Worm (Caenorhabditis elegans) whole organism, L2 larva: Measurements from ENCODE around the gene F43D2.7.

Source experiments
- C34F6.9 ChIP-seq: fragments of 150-350 bp; optimal IDR thresholded peaks from 2 replicates; lab custom pipeline; 2014; ENCODE audit warnings: missing biosample characterization, missing genetic modification characterization
- F13H6.1 ChIP-seq: sonication (generic microtip); optimal IDR thresholded peaks from 2 replicates; lab custom pipeline; 2016; ENCODE audit warnings: missing genetic modification characterization, missing compliant biosample characterization
- Y55F3AM.14 ChIP-seq: fragments of 200-800 bp; sonication (Bioruptor generic); optimal IDR thresholded peaks from 2 replicates; lab custom pipeline; 2018; ENCODE audit warnings: mild to moderate bottlenecking, missing genetic modification characterization, missing compliant biosample characterization
- ZK546.5 ChIP-seq: sonication (generic microtip); optimal IDR thresholded peaks from 2 replicates; lab custom pipeline; 2017; ENCODE audit warnings: missing biosample characterization, missing genetic modification characterization
- alr-1 ChIP-seq: fragments of 150-350 bp; optimal IDR thresholded peaks from 2 replicates; lab custom pipeline; 2014; ENCODE audit warnings: missing biosample characterization, missing genetic modification characterization
- aly-2 ChIP-seq: fragments of 150-350 bp; optimal IDR thresholded peaks from 2 replicates; lab custom pipeline; 2014; ENCODE audit warnings: missing biosample characterization, missing genetic modification characterization
- ama-1 ChIP-seq: fragments of 150-350 bp; optimal IDR thresholded peaks from 2 replicates; lab custom pipeline; 2018; ENCODE audit warnings: inconsistent platforms
- blmp-1 ChIP-seq: sonication (generic microtip); optimal IDR thresholded peaks from 2 replicates; lab custom pipeline; 2017; ENCODE audit warnings: missing genetic modification characterization, mild to moderate bottlenecking, missing compliant biosample characterization, antibody characterized with exemption, moderate library complexity; ENCODE audit not compliant: insufficient read depth
- ceh-16 ChIP-seq: fragments of 150-350 bp; optimal IDR thresholded peaks from 2 replicates; lab custom pipeline; 2014; ENCODE audit warnings: missing biosample characterization, missing genetic modification characterization
- crh-2 ChIP-seq: sonication (generic microtip); optimal IDR thresholded peaks from 2 replicates; lab custom pipeline; 2017; ENCODE audit warnings: missing biosample characterization, missing genetic modification characterization
- dmd-4 ChIP-seq: sonication (generic microtip); optimal IDR thresholded peaks from 2 replicates; lab custom pipeline; 2017; ENCODE audit warnings: missing biosample characterization, missing genetic modification characterization
- egl-27 ChIP-seq: sonication (generic microtip); optimal IDR thresholded peaks from 3 replicates; lab custom pipeline; 2017; ENCODE audit warnings: missing biosample characterization, missing genetic modification reagents, missing genetic modification characterization
- elt-1 ChIP-seq: fragments of 150-350 bp; optimal IDR thresholded peaks from 2 replicates; lab custom pipeline; 2014; ENCODE audit warnings: missing biosample characterization, missing genetic modification characterization
- elt-3 ChIP-seq: sonication (generic microtip); optimal IDR thresholded peaks from 2 replicates; lab custom pipeline; 2017; ENCODE audit warnings: missing biosample characterization, missing genetic modification characterization
- fos-1 ChIP-seq: fragments of 150-350 bp; optimal IDR thresholded peaks from 2 replicates; lab custom pipeline; 2014; ENCODE audit warnings: missing biosample characterization, missing genetic modification characterization
- gmeb-1 ChIP-seq: fragments of 150-350 bp; optimal IDR thresholded peaks from 2 replicates; lab custom pipeline; 2014; ENCODE audit warnings: missing biosample characterization, missing genetic modification characterization
- lin-11 ChIP-seq: fragments of 150-350 bp; sonication (generic microtip); optimal IDR thresholded peaks from 2 replicates; lab custom pipeline; 2014; ENCODE audit warnings: missing biosample characterization, missing genetic modification characterization, inconsistent platforms, mixed read lengths
- lin-13 ChIP-seq: fragments of 150-350 bp; optimal IDR thresholded peaks from 2 replicates; lab custom pipeline; 2014; ENCODE audit warnings: missing biosample characterization, missing genetic modification reagents, missing genetic modification characterization
- lin-39 ChIP-seq: fragments of 150-350 bp; optimal IDR thresholded peaks from 2 replicates; lab custom pipeline; 2014; ENCODE audit warnings: missing biosample characterization, missing genetic modification reagents, missing genetic modification characterization
- lsy-2 ChIP-seq, 2 experiments: fragments of 150-350 bp in 1 of 2; sonication (generic microtip) in 1 of 2; optimal IDR thresholded peaks; 2 replicates each; lab custom pipeline; 2014 to 2017; ENCODE audit warnings: missing biosample characterization in 2 of 2, missing genetic modification characterization in 2 of 2
- mab-5 ChIP-seq: fragments of 150-350 bp; optimal IDR thresholded peaks from 2 replicates; lab custom pipeline; 2014; ENCODE audit warnings: missing biosample characterization, missing genetic modification characterization
- mbf-1 ChIP-seq: sonication (generic microtip); optimal IDR thresholded peaks from 2 replicates; lab custom pipeline; 2017; ENCODE audit warnings: missing biosample characterization, missing genetic modification characterization
- mdl-1 ChIP-seq, 2 experiments: fragments of 150-350 bp in 1 of 2; sonication (generic microtip) in 1 of 2; optimal IDR thresholded peaks; 2 replicates each; lab custom pipeline; 2017; ENCODE audit warnings: missing biosample characterization in 2 of 2, missing genetic modification characterization in 2 of 2
- nhr-10 ChIP-seq: sonication (generic microtip); optimal IDR thresholded peaks from 2 replicates; lab custom pipeline; 2017; ENCODE audit warnings: missing biosample characterization, missing genetic modification characterization
- nhr-11 ChIP-seq: fragments of 150-350 bp; optimal IDR thresholded peaks from 2 replicates; lab custom pipeline; 2014; ENCODE audit warnings: missing biosample characterization, missing genetic modification characterization
- nhr-12 ChIP-seq: fragments of 150-350 bp; optimal IDR thresholded peaks from 2 replicates; lab custom pipeline; 2014; ENCODE audit warnings: missing biosample characterization, missing genetic modification characterization
- nhr-129 ChIP-seq: fragments of 150-350 bp; optimal IDR thresholded peaks from 2 replicates; lab custom pipeline; 2014; ENCODE audit warnings: missing biosample characterization, missing genetic modification characterization
- nhr-21 ChIP-seq: fragments of 150-350 bp; optimal IDR thresholded peaks from 2 replicates; lab custom pipeline; 2014; ENCODE audit warnings: missing biosample characterization, missing genetic modification characterization
- nhr-23 ChIP-seq: fragments of 150-350 bp; optimal IDR thresholded peaks from 2 replicates; lab custom pipeline; 2014; ENCODE audit warnings: missing biosample characterization, missing genetic modification reagents, missing genetic modification characterization
- nhr-237 ChIP-seq: fragments of 150-350 bp; optimal IDR thresholded peaks from 2 replicates; lab custom pipeline; 2014; ENCODE audit warnings: missing biosample characterization, missing genetic modification characterization
- nhr-25 ChIP-seq: fragments of 150-350 bp; sonication (generic microtip); optimal IDR thresholded peaks from 3 replicates; lab custom pipeline; 2014; ENCODE audit warnings: missing biosample characterization, missing genetic modification characterization
- nhr-6 ChIP-seq: fragments of 150-350 bp; optimal IDR thresholded peaks from 2 replicates; lab custom pipeline; 2014; ENCODE audit warnings: missing biosample characterization, missing genetic modification characterization
- sem-4 ChIP-seq: fragments of 150-350 bp; optimal IDR thresholded peaks from 2 replicates; lab custom pipeline; 2014; ENCODE audit warnings: missing biosample characterization, missing genetic modification reagents, missing genetic modification characterization
- skn-1 ChIP-seq: sonication (generic microtip); optimal IDR thresholded peaks from 2 replicates; lab custom pipeline; 2017; ENCODE audit warnings: missing biosample characterization, missing genetic modification characterization
- sma-3 ChIP-seq: sonication (generic microtip); optimal IDR thresholded peaks from 2 replicates; lab custom pipeline; 2016; ENCODE audit warnings: missing genetic modification reagents, missing genetic modification characterization, missing compliant biosample characterization
- snpc-4 ChIP-seq: fragments of 150-350 bp; optimal IDR thresholded peaks from 2 replicates; lab custom pipeline; 2014; ENCODE audit warnings: missing biosample characterization, missing genetic modification characterization
- unc-39 ChIP-seq: fragments of 150-350 bp; optimal IDR thresholded peaks from 2 replicates; lab custom pipeline; 2014; ENCODE audit warnings: missing biosample characterization, missing genetic modification characterization
- unc-55 ChIP-seq: fragments of 150-350 bp; sonication (generic microtip); optimal IDR thresholded peaks from 3 replicates; lab custom pipeline; 2014; ENCODE audit warnings: missing biosample characterization, missing genetic modification reagents, missing genetic modification characterization
- unc-62 ChIP-seq: fragments of 150-350 bp; optimal IDR thresholded peaks from 2 replicates; lab custom pipeline; 2014; ENCODE audit warnings: missing biosample characterization, missing genetic modification reagents, missing genetic modification characterization
- zag-1 ChIP-seq: fragments of 150-350 bp; optimal IDR thresholded peaks from 2 replicates; lab custom pipeline; 2014; ENCODE audit warnings: missing biosample characterization, missing genetic modification characterization
- ztf-4 ChIP-seq: fragments of 150-350 bp; optimal IDR thresholded peaks from 2 replicates; lab custom pipeline; 2014; ENCODE audit warnings: missing biosample characterization, missing genetic modification characterization

F43D2.7 gene

DNA sequence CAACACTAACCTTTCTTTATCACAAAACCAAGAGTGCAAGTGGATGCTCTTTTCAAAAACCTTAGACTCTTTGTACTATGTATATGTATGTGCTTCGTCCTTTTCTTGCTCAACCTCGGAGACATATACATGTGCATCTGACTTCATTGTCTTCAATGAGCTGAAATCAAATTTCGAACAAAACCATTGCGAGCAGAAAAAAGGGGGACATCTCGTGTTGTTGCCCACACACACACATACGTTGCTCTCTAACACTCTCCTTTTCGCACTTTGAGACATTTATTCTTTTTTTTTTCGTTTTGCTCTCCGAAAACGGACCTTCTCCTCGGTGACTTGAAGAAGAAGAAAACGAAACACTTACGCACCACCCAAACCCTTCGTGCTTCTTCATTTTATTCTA is 19.7 kb downstream of the F43D2.7 start:
- TF ChIP-seq crh-2: no peak
- no peak for TF ChIP-seq mdl-1 (tag; optimal IDR thresholded peaks at IDR 0.05; lab: Kevin White, UChicago)
- TF ChIP-seq egl-27 (tag; lab: Kevin White, UChicago): no peak
- no peak for TF ChIP-seq unc-62 (GFP tag; lab: Kevin White, UChicago)
- TF ChIP-seq C34F6.9 (tag; lab: Kevin White, UChicago): no peak
- TF ChIP-seq sma-3 (GFP tag; lab: Kevin White, UChicago): no peak
- TF ChIP-seq fos-1: no peak

DNA sequence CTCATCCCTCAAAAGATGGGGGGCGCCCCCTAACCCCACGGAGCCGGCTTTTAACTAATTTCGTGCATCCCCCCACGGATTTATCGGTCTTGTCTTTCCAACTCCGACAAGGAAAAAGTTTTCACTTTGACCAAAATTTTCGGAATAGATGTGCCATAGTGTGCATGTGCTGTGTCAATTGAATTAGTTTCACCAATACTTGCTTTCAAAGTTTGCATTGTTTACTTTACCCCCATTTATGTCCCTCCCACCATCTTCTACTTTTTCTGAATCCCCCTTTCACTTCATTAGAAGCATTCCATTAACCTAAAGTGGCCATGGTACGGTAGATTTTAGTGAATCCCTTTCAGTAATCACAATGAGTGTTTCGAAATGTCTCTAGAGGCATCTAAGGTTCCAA is 22.3 kb downstream of the F43D2.7 start:
- TF ChIP-seq skn-1 (tag; lab: Kevin White, UChicago): no peak
- TF ChIP-seq crh-2: no peak
- TF ChIP-seq F13H6.1 (tag; lab: Kevin White, UChicago): no peak
- no peak for TF ChIP-seq gmeb-1 (tag; lab: Kevin White, UChicago)
- no peak for TF ChIP-seq nhr-25 (tag; lab: Kevin White, UChicago)
- TF ChIP-seq zag-1: no peak
- no peak for TF ChIP-seq unc-55 (GFP tag; lab: Kevin White, UChicago)
- TF ChIP-seq, all 48 proteins: peak for 0

ce11 chrV:14615671-14616070 is 24.3 kb downstream of the F43D2.7 start:
- TF ChIP-seq skn-1 (tag; lab: Kevin White, UChicago): no peak
- no peak for TF ChIP-seq ZK546.5 (tag; lab: Kevin White, UChicago)
- no peak for TF ChIP-seq ceh-16
- no peak for TF ChIP-seq dmd-4 (tag; lab: Kevin White, UChicago)
- TF ChIP-seq ztf-4 (tag; lab: Kevin White, UChicago): no peak
- TF ChIP-seq ama-1 (lab: Kevin White, UChicago): no peak
- TF ChIP-seq nhr-129 (tag; lab: Kevin White, UChicago): no peak
- no peak for TF ChIP-seq nhr-23
- no peak for TF ChIP-seq nhr-237 (tag; lab: Kevin White, UChicago)
- no peak for TF ChIP-seq mab-5 (tag; lab: Kevin White, UChicago)
- TF ChIP-seq elt-3 (tag; lab: Kevin White, UChicago): no peak
- no peak for TF ChIP-seq lin-11 (tag; lab: Kevin White, UChicago)
- TF ChIP-seq blmp-1 (tag; lab: Kevin White, UChicago): no peak
- no peak for TF ChIP-seq alr-1 (tag; lab: Kevin White, UChicago)
- TF ChIP-seq nhr-11 (tag; lab: Kevin White, UChicago): no peak

- TF ChIP-seq nhr-237 (tag; lab: Kevin White, UChicago): no peak
- TF ChIP-seq elt-1 (tag; lab: Kevin White, UChicago): no peak
- TF ChIP-seq unc-39 (tag; lab: Kevin White, UChicago): no peak
- no peak for TF ChIP-seq alr-1 (tag; lab: Kevin White, UChicago)
- TF ChIP-seq nhr-12 (tag; lab: Kevin White, UChicago): no peak
- TF ChIP-seq C34F6.9 (tag; lab: Kevin White, UChicago): no peak
- no peak for TF ChIP-seq aly-2 (tag; lab: Kevin White, UChicago)
- no peak for TF ChIP-seq sem-4 (tag; lab: Kevin White, UChicago)
- TF ChIP-seq lin-13 (GFP tag; lab: Kevin White, UChicago): no peak
- TF ChIP-seq mbf-1: no peak
- no peak for TF ChIP-seq egl-27 (tag; lab: Kevin White, UChicago)
- no peak for TF ChIP-seq snpc-4 (tag; lab: Kevin White, UChicago)
- TF ChIP-seq nhr-10: no peak
- no peak for TF ChIP-seq unc-55 (GFP tag; lab: Kevin White, UChicago)
- TF ChIP-seq Y55F3AM.14 (GFP tag; lab: Kevin White, UChicago): no peak
- TF ChIP-seq, all 48 proteins: peak for 0
Observed at ce11 chrV:14614454-14614853, 25.5 kb downstream of the F43D2.7 start.

DNA sequence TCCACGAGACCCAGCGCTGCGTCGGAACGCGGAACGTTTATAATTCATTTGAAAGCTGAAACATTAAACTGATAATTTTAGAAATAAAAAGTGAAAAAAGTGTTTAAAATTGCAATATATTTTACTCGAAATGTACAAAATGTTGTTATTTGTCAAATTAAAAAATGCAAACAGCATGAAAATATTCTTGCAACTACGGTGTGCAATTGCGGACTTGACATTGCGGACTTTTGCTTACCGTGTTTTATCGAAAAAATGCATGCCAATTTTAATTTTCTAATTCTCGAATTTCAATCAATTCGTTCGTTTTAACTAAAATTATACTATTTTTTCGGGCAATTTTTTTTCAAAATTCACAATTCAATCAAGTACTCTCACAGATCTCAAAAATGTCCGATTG is 27.8 kb downstream of the F43D2.7 start, which contains the start of the genes R11H6.5 and ccnk-1:
R11H6.5 (minus strand) TSS at position 55 of the 400 bp plus-strand sequence.
ccnk-1 (plus strand) TSS at position 381 of the 400 bp plus-strand sequence.
- no peak for TF ChIP-seq zag-1
- peak; percentile 84 for TF ChIP-seq unc-55 (GFP tag; lab: Kevin White, UChicago)
- TF ChIP-seq nhr-6: no peak
- no peak for TF ChIP-seq F13H6.1 (tag; lab: Kevin White, UChicago)
- TF ChIP-seq nhr-21 (tag; lab: Kevin White, UChicago): no peak
- peak; percentile 5 for TF ChIP-seq sem-4 (tag; lab: Kevin White, UChicago)
- TF ChIP-seq elt-3 (tag; lab: Kevin White, UChicago): no peak
- peak; percentile 19 for TF ChIP-seq fos-1
- no peak for TF ChIP-seq lin-39 (tag; lab: Kevin White, UChicago)
- no peak for TF ChIP-seq mbf-1
- TF ChIP-seq lin-13 (GFP tag; lab: Kevin White, UChicago): peak; percentile 32
- TF ChIP-seq C34F6.9 (tag; lab: Kevin White, UChicago): peak; percentile 65
- TF ChIP-seq ceh-16: no peak
- peak; percentile 19 for TF ChIP-seq crh-2
- TF ChIP-seq ztf-4 (tag; lab: Kevin White, UChicago): no peak
- no peak for TF ChIP-seq nhr-11 (tag; lab: Kevin White, UChicago)
- peak; percentile 92 to 99 for TF ChIP-seq lsy-2 (tag; optimal IDR thresholded peaks at IDR 0.05; lab: Kevin White, UChicago)
- TF ChIP-seq nhr-129 (tag; lab: Kevin White, UChicago): peak; percentile 48
